Worm (Caenorhabditis elegans): ENCODE results near the gene srd-54.

ce11 chrII:7408192-7408591 is 24.2 kb upstream of the srd-54 start, which contains the start of gene srd-55:
- TF ChIP-seq ets-7 (tag; optimal IDR thresholded peaks at IDR 0.05) (no peak), ama-1 (optimal IDR thresholded peaks at IDR 0.05) (no peak), hmbx-1 (tag; optimal IDR thresholded peaks at IDR 0.05) (no peak), hmg-4 (GFP tag; optimal IDR thresholded peaks at IDR 0.05) (no peak), flt-1 (GFP tag; IDR thresholded peaks at IDR 0.05) (no peak), aly-1 (tag; optimal IDR thresholded peaks at IDR 0.05) (no peak)

Data from whole organism, early embryonic.